Worm (Caenorhabditis elegans) whole organism, L4 larva: ENCODE results near the gene F59F5.7.
A peak's percentile ranks its signal among the peaks of the same experiment; 100 is the strongest.

Experiments
- F10B5.3 ChIP-seq: sonication (generic microtip); optimal IDR thresholded peaks from 2 replicates; lab custom pipeline; 2016; ENCODE audit warnings: mild to moderate bottlenecking, missing genetic modification characterization, missing compliant biosample characterization
- F49E8.2 ChIP-seq: sonication (generic microtip); optimal IDR thresholded peaks from 2 replicates; lab custom pipeline; 2016; ENCODE audit warnings: missing compliant biosample characterization, mild to moderate bottlenecking, missing genetic modification characterization, borderline replicate concordance
- T20F7.1 ChIP-seq: fragments of 200-800 bp; sonication (Bioruptor generic); optimal IDR thresholded peaks from 2 replicates; lab custom pipeline; 2018; ENCODE audit warnings: mild to moderate bottlenecking, missing genetic modification characterization, missing compliant biosample characterization
- Y105C5A.15 ChIP-seq: fragments of 200-800 bp; sonication (Bioruptor generic); IDR thresholded peaks from 2 replicates; pipeline ENCODE4 v1.3.6; 2022; ENCODE audit warnings: missing genetic modification characterization, missing compliant biosample characterization
- Y5F2A.4 ChIP-seq: fragments of 200-800 bp; sonication (Bioruptor generic); optimal IDR thresholded peaks from 2 replicates; lab custom pipeline; 2018; ENCODE audit warnings: mild to moderate bottlenecking, missing genetic modification characterization, missing compliant biosample characterization
- ZK546.5 ChIP-seq, 2 experiments: sonication (generic microtip); optimal IDR thresholded peaks; 2 replicates each; lab custom pipeline; 2017; ENCODE audit warnings: missing biosample characterization in 2 of 2, missing genetic modification characterization in 2 of 2
- aha-1 ChIP-seq: fragments of 150-350 bp; peaks from one replicate; lab custom pipeline; 2014; ENCODE audit warnings: missing biosample characterization, missing genetic modification characterization
- ama-1 ChIP-seq: fragments of 150-350 bp; optimal IDR thresholded peaks from 2 replicates; lab custom pipeline; 2014; ENCODE audit warnings: inconsistent platforms, mixed read lengths
- attf-4 ChIP-seq: sonication (generic microtip); optimal IDR thresholded peaks from 3 replicates; lab custom pipeline; 2017; ENCODE audit warnings: missing biosample characterization, missing genetic modification characterization
- ceh-20 ChIP-seq: fragments of 200-800 bp; sonication (Bioruptor generic); IDR thresholded peaks from 2 replicates; pipeline ENCODE4 v1.3.6; 2022; ENCODE audit warnings: missing genetic modification reagents, missing genetic modification characterization, missing compliant biosample characterization
- ceh-82 ChIP-seq: sonication (generic microtip); optimal IDR thresholded peaks from 2 replicates; lab custom pipeline; 2017; ENCODE audit warnings: missing biosample characterization, missing genetic modification characterization
- cey-2 ChIP-seq: sonication (generic microtip); optimal IDR thresholded peaks from 3 replicates; lab custom pipeline; 2017; ENCODE audit warnings: missing genetic modification characterization, mild to moderate bottlenecking, missing compliant biosample characterization, antibody characterized with exemption, borderline replicate concordance; ENCODE audit not compliant: insufficient read depth
- daf-12 ChIP-seq: fragments of 150-350 bp; optimal IDR thresholded peaks from 2 replicates; lab custom pipeline; 2014; ENCODE audit warnings: missing biosample characterization, missing genetic modification reagents, missing genetic modification characterization
- daf-16 ChIP-seq, 3 experiments: sonication (generic microtip); optimal IDR thresholded peaks; 2 replicates each; lab custom pipeline; 2016 to 2017; ENCODE audit warnings: missing genetic modification characterization in 3 of 3, missing genetic modification reagents in 3 of 3, mild to moderate bottlenecking in 2 of 3, missing compliant biosample characterization in 2 of 3, missing biosample characterization in 1 of 3, moderate library complexity in 1 of 3
- dmd-6 ChIP-seq: fragments of 200-800 bp; sonication (Bioruptor generic); IDR thresholded peaks from 2 replicates; pipeline ENCODE4 v1.3.6; 2022; ENCODE audit warnings: missing genetic modification reagents, missing genetic modification characterization, missing compliant biosample characterization
- dpl-1 ChIP-seq: fragments of 150-350 bp; optimal IDR thresholded peaks from 2 replicates; lab custom pipeline; 2014; ENCODE audit warnings: missing biosample characterization, missing genetic modification reagents, missing genetic modification characterization
- duxl-1 ChIP-seq: sonication (generic microtip); optimal IDR thresholded peaks from 2 replicates; lab custom pipeline; 2016; ENCODE audit warnings: mild to moderate bottlenecking, missing genetic modification characterization, moderate library complexity, missing compliant biosample characterization; ENCODE audit not compliant: poor library complexity
- dve-1 ChIP-seq: sonication (generic microtip); optimal IDR thresholded peaks from 2 replicates; lab custom pipeline; 2017; ENCODE audit warnings: antibody characterized with exemption, mild to moderate bottlenecking, missing genetic modification characterization, missing compliant biosample characterization; ENCODE audit not compliant: insufficient read depth
- egl-27 ChIP-seq: sonication (generic microtip); optimal IDR thresholded peaks from 3 replicates; lab custom pipeline; 2017; ENCODE audit warnings: missing biosample characterization, missing genetic modification reagents, missing genetic modification characterization
- fkh-10 ChIP-seq: fragments of 150-350 bp; optimal IDR thresholded peaks from 2 replicates; lab custom pipeline; 2014; ENCODE audit warnings: missing biosample characterization, missing genetic modification reagents, missing genetic modification characterization
- hlh-11 ChIP-seq: fragments of 200-800 bp; sonication (Bioruptor generic); optimal IDR thresholded peaks from 2 replicates; lab custom pipeline; 2018; ENCODE audit warnings: mild to moderate bottlenecking, missing genetic modification characterization, missing compliant biosample characterization
- hlh-30 ChIP-seq: sonication (generic microtip); optimal IDR thresholded peaks from 2 replicates; lab custom pipeline; 2017; ENCODE audit warnings: antibody characterized with exemption, mild to moderate bottlenecking, missing genetic modification characterization, missing compliant biosample characterization; ENCODE audit not compliant: insufficient read depth
- hmg-1.1 ChIP-seq: fragments of 200-800 bp; sonication (Bioruptor generic); IDR thresholded peaks from 2 replicates; pipeline ENCODE4 v1.3.6; 2022; ENCODE audit warnings: missing genetic modification reagents, missing genetic modification characterization, missing compliant biosample characterization
- jun-1 ChIP-seq: fragments of 150-350 bp; optimal IDR thresholded peaks from 2 replicates; lab custom pipeline; 2014; ENCODE audit warnings: missing biosample characterization, missing genetic modification reagents, missing genetic modification characterization
- lim-7 ChIP-seq: fragments of 200-800 bp; sonication (Bioruptor generic); IDR thresholded peaks from 2 replicates; pipeline ENCODE4 v1.3.6; 2022; ENCODE audit warnings: missing genetic modification characterization, missing compliant biosample characterization
- lin-29 ChIP-seq: fragments of 200-800 bp; sonication (Bioruptor generic); IDR thresholded peaks from 2 replicates; pipeline ENCODE4 v1.3.6; 2022; ENCODE audit warnings: missing genetic modification reagents, missing genetic modification characterization, missing compliant biosample characterization
- lir-3 ChIP-seq: sonication (generic microtip); optimal IDR thresholded peaks from 2 replicates; lab custom pipeline; 2016; ENCODE audit warnings: mild to moderate bottlenecking, missing genetic modification characterization, missing compliant biosample characterization
- madf-5 ChIP-seq, 2 experiments: fragments of 200-800 bp; sonication (Bioruptor generic); IDR thresholded peaks; 2 replicates each; pipeline ENCODE4 v1.3.6; 2022; ENCODE audit warnings: missing compliant biosample characterization in 2 of 2, missing genetic modification characterization in 2 of 2
- mdl-1 ChIP-seq, 2 experiments: fragments of 150-350 bp in 1 of 2; sonication (generic microtip) in 1 of 2; optimal IDR thresholded peaks; 2 replicates each; lab custom pipeline; 2014 to 2017; ENCODE audit warnings: missing biosample characterization in 2 of 2, missing genetic modification characterization in 2 of 2
- mdt-29 ChIP-seq: fragments of 200-800 bp; sonication (Bioruptor generic); IDR thresholded peaks from 2 replicates; pipeline ENCODE4 v1.3.6; 2022; ENCODE audit warnings: missing genetic modification reagents, missing genetic modification characterization, missing compliant biosample characterization
- mes-2 ChIP-seq: sonication (generic microtip); optimal IDR thresholded peaks from 2 replicates; lab custom pipeline; 2016; ENCODE audit warnings: missing genotype, mild to moderate bottlenecking, missing genetic modification characterization, missing compliant biosample characterization; ENCODE audit not compliant: poor library complexity, severe bottlenecking
- mxl-2 ChIP-seq: fragments of 200-800 bp; sonication (Bioruptor generic); conservative IDR thresholded peaks from 2 replicates; pipeline ENCODE4 v1.3.6; 2022; ENCODE audit warnings: missing genetic modification reagents, missing genetic modification characterization, missing compliant biosample characterization
- mxl-3 ChIP-seq: fragments of 200-800 bp; sonication (Bioruptor generic); optimal IDR thresholded peaks from 2 replicates; lab custom pipeline; 2018; ENCODE audit warnings: mild to moderate bottlenecking, missing genetic modification characterization, missing compliant biosample characterization
- nhr-10 ChIP-seq: fragments of 150-350 bp; optimal IDR thresholded peaks from 2 replicates; lab custom pipeline; 2014; ENCODE audit warnings: missing biosample characterization, missing genetic modification characterization
- nhr-28 ChIP-seq: fragments of 150-350 bp; optimal IDR thresholded peaks from 2 replicates; lab custom pipeline; 2014; ENCODE audit warnings: missing biosample characterization, missing genetic modification characterization
- nhr-48 ChIP-seq: sonication (generic microtip); optimal IDR thresholded peaks from 2 replicates; lab custom pipeline; 2016; ENCODE audit warnings: mild to moderate bottlenecking, missing genetic modification characterization, missing compliant biosample characterization
- nhr-6 ChIP-seq: fragments of 150-350 bp; optimal IDR thresholded peaks from 2 replicates; lab custom pipeline; 2014; ENCODE audit warnings: missing biosample characterization, missing genetic modification characterization
- nhr-77 ChIP-seq: fragments of 150-350 bp; optimal IDR thresholded peaks from 2 replicates; lab custom pipeline; 2014; ENCODE audit warnings: missing biosample characterization, missing genetic modification characterization
- pqm-1 ChIP-seq: sonication (generic microtip); optimal IDR thresholded peaks from 2 replicates; lab custom pipeline; 2017; ENCODE audit warnings: missing biosample characterization, missing genetic modification characterization
- rbr-2 ChIP-seq: sonication (generic microtip); optimal IDR thresholded peaks from 2 replicates; lab custom pipeline; 2016; ENCODE audit warnings: missing genotype, missing genetic modification characterization, missing compliant biosample characterization
- saeg-2 ChIP-seq: fragments of 200-800 bp; sonication (Bioruptor generic); IDR thresholded peaks from 2 replicates; pipeline ENCODE4 v1.3.6; 2022; ENCODE audit warnings: missing genetic modification reagents, missing genetic modification characterization, missing compliant biosample characterization
- sdz-12 ChIP-seq: fragments of 200-800 bp; sonication (Bioruptor generic); optimal IDR thresholded peaks from 2 replicates; lab custom pipeline; 2018; ENCODE audit warnings: mild to moderate bottlenecking, missing genetic modification characterization, missing compliant biosample characterization
- spr-3 ChIP-seq: fragments of 200-800 bp; sonication (Bioruptor generic); optimal IDR thresholded peaks from 2 replicates; lab custom pipeline; 2018; ENCODE audit warnings: mild to moderate bottlenecking, missing genetic modification characterization, missing compliant biosample characterization
- tag-97 ChIP-seq: fragments of 200-800 bp; sonication (Bioruptor generic); IDR thresholded peaks from 2 replicates; pipeline ENCODE4 v1.3.6; 2022; ENCODE audit warnings: missing genetic modification characterization, missing compliant biosample characterization
- unc-130 ChIP-seq: sonication (generic microtip); optimal IDR thresholded peaks from 2 replicates; lab custom pipeline; 2016; ENCODE audit warnings: missing genetic modification reagents, missing genetic modification characterization, missing compliant biosample characterization
- unc-62 ChIP-seq, 3 experiments: fragments of 150-350 bp in 1 of 3; sonication (generic microtip); optimal IDR thresholded peaks in 2 of 3; peaks in 1 of 3; 1 replicate in 1 of 3; 2 replicates in 2 of 3; lab custom pipeline; 2014 to 2017; ENCODE audit warnings: missing biosample characterization in 3 of 3, missing genetic modification characterization in 3 of 3, missing genetic modification reagents in 3 of 3, missing genotype in 1 of 3
- zip-11 ChIP-seq: fragments of 200-800 bp; sonication (Bioruptor generic); IDR thresholded peaks from 2 replicates; pipeline ENCODE4 v1.3.6; 2022; ENCODE audit warnings: missing genetic modification characterization, missing compliant biosample characterization
- zip-2 ChIP-seq: fragments of 150-350 bp; optimal IDR thresholded peaks from 2 replicates; lab custom pipeline; 2014; ENCODE audit warnings: missing biosample characterization, missing genetic modification characterization

The F59F5.7 gene

DNA sequence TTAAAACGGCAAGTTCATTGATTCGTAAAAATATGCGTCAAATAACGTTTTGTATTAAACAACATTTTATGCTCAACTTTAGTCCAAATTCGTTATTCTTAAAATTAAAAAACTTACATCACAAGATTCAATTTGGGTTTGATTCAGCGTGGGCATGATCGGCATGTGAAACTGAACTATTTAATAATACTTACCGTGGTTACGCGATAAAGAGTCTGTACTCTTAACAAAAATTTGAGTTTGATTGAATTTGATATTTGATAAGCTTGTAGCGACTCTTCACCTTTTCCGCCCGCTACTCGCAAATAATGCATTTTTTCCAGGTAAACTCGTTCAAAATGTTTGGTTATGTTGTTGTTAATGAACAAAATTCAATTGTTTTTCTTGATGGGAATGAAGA is 25.9 kb upstream of the F59F5.7 start, which contains the start of gene glo-3:
glo-3 (plus strand) TSS at position 253 of the 400 bp plus-strand sequence.
- TF ChIP-seq F10B5.3 (tag; lab: Kevin White, UChicago) (no peak), jun-1 (no peak), dve-1 (tag; lab: Kevin White, UChicago) (peak; percentile 37), dmd-6 (GFP tag; lab: Robert Waterston, UW) (peak; percentile 28; the same call in 1 of the 2 replicates), mxl-3 (GFP tag; lab: Kevin White, UChicago) (no peak), Y5F2A.4 (GFP tag; lab: Kevin White, UChicago) (no peak), daf-12 (no peak), daf-16 (GFP tag; optimal IDR thresholded peaks at IDR 0.05; lab: Kevin White, UChicago) (no peak), daf-16 (tag; optimal IDR thresholded peaks at IDR 0.05; lab: Kevin White, UChicago) (peak; percentile 21), fkh-10 (no peak), duxl-1 (no peak), lir-3 (tag; lab: Kevin White, UChicago) (no peak), zip-2 (tag; lab: Kevin White, UChicago) (no peak), hmg-1.1 (no peak), mes-2 (tag; lab: Kevin White, UChicago) (no peak), hlh-11 (tag; lab: Kevin White, UChicago) (peak; percentile 24), zip-11 (no peak), F49E8.2 (tag; lab: Kevin White, UChicago) (no peak), pqm-1 (tag; lab: Kevin White, UChicago) (peak; percentile 9), egl-27 (tag; lab: Kevin White, UChicago) (no peak), lin-29 (GFP tag; lab: Robert Waterston, UW) (no peak), ceh-82 (tag; lab: Kevin White, UChicago) (no peak), unc-130 (GFP tag; lab: Kevin White, UChicago) (no peak), unc-62 (GFP tag; optimal IDR thresholded peaks at IDR 0.05 in 1 of 2; lab: Kevin White, UChicago) (no peak), unc-62 (tag; optimal IDR thresholded peaks at IDR 0.05; lab: Kevin White, UChicago) (no peak), nhr-6 (no peak), hlh-30 (tag; lab: Kevin White, UChicago) (peak; percentile 53), nhr-48 (no peak), sdz-12 (GFP tag; lab: Kevin White, UChicago) (no peak), nhr-28 (tag; lab: Kevin White, UChicago) (peak; percentile 26)

DNA sequence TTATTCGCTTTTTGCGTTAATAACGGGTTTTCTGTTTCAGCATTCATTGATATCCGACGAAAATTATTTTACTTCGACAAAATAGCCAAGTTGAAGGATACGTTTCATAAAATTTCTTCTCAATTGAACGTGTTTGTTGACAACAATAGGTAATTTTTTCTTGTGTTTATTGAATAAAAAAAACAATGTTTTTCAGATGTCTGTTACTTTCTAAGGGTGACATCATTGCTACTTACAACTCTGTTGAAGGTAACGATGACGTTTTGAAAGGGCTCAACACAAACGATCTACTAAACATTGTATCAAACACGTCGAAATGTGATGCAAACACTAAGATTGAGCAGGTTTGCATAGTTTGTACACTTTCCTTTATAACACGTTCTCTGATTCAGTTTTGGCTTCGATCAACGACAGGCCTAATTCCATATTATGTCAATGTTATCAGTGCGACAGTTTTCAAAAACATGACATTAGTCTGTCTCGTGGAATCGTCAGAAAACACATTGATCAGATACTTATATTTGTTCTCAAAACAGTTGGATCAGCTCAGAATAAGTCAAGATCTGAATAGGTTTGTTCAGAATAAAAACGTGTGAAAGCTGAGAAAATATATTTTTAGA is 24.6 kb upstream of the F59F5.7 start:
- no peak for TF ChIP-seq zip-11
- no peak for TF ChIP-seq nhr-10 (tag; lab: Kevin White, UChicago)
- TF ChIP-seq madf-5 (GFP tag; IDR thresholded peaks at IDR 0.05; lab: Robert Waterston, UW), result no peak
- TF ChIP-seq spr-3 (GFP tag; lab: Kevin White, UChicago), result no peak
- no peak for TF ChIP-seq lir-3 (tag; lab: Kevin White, UChicago)
- no peak for TF ChIP-seq Y105C5A.15 (GFP tag; lab: Robert Waterston, UW)
- no peak for TF ChIP-seq ZK546.5 (tag; optimal IDR thresholded peaks at IDR 0.05; lab: Kevin White, UChicago)
- TF ChIP-seq mxl-2 (GFP tag; lab: Robert Waterston, UW), result no peak
- peak; percentile 37 for TF ChIP-seq hlh-11 (tag; lab: Kevin White, UChicago)
- TF ChIP-seq mdl-1 (tag; optimal IDR thresholded peaks at IDR 0.05; lab: Kevin White, UChicago), result no peak
- no peak for TF ChIP-seq nhr-77 (tag; lab: Kevin White, UChicago)
- no peak for TF ChIP-seq T20F7.1 (GFP tag; lab: Kevin White, UChicago)
- TF ChIP-seq dpl-1, result no peak
- TF ChIP-seq rbr-2 (tag; lab: Kevin White, UChicago), result no peak
- no peak for TF ChIP-seq mdt-29 (GFP tag; lab: Robert Waterston, UW)
- peak; percentile 31; the same call in 1 of the 2 replicates for TF ChIP-seq dmd-6 (GFP tag; lab: Robert Waterston, UW)
- TF ChIP-seq tag-97 (GFP tag; lab: Robert Waterston, UW), result no peak
- TF ChIP-seq lim-7 (GFP tag; lab: Robert Waterston, UW), result no peak
- TF ChIP-seq nhr-6, result no peak
- TF ChIP-seq saeg-2 (GFP tag; lab: Robert Waterston, UW), result no peak
- TF ChIP-seq aha-1 (tag; lab: Kevin White, UChicago), result no peak
- no peak for TF ChIP-seq daf-16 (GFP tag; optimal IDR thresholded peaks at IDR 0.05; lab: Kevin White, UChicago)
- peak; percentile 46 for TF ChIP-seq daf-16 (tag; optimal IDR thresholded peaks at IDR 0.05; lab: Kevin White, UChicago)
- TF ChIP-seq ama-1 (lab: Kevin White, UChicago), result no peak
- TF ChIP-seq Y5F2A.4 (GFP tag; lab: Kevin White, UChicago), result no peak
- no peak for TF ChIP-seq ceh-20 (GFP tag; lab: Robert Waterston, UW)
- no peak for TF ChIP-seq attf-4 (tag; lab: Kevin White, UChicago)
- TF ChIP-seq cey-2, result no peak
